Worm (Caenorhabditis elegans): ENCODE data around the gene ZK512.11.

DNA sequence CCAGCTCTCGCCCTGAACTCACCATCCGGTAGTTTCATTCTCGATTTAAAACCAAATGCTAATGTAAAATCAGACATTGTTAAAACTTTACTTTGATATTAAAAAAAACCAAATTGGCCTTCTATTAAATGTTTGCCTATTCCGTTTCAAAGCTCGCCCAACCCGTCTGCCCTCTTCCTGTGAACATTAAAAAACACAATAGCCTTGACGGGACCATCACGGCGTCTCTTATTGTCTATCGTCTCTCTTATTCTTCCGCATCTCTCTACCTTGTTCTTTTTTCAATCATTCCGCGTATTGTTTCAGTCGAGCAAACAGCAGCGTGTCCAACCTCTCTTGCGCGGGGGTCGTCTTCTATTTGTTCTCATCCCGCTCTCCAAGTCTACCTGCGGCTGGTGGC, 29.4 kb upstream of the ZK512.11 start, which contains the start of gene ZK512.1:
- TF ChIP-seq sea-1 (GFP tag; conservative IDR thresholded peaks at IDR 0.05) (no peak), ama-1 (optimal IDR thresholded peaks at IDR 0.05) (no peak), tbx-11 (GFP tag; IDR thresholded peaks at IDR 0.05) (no peak), flt-1 (GFP tag; IDR thresholded peaks at IDR 0.05) (no peak), scrt-1 (GFP tag; IDR thresholded peaks at IDR 0.05) (no peak), ceh-36 (tag; optimal IDR thresholded peaks at IDR 0.05) (no peak), B0310.2 (tag; optimal IDR thresholded peaks at IDR 0.05) (no peak), ets-7 (tag; optimal IDR thresholded peaks at IDR 0.05) (no peak), aly-1 (tag; optimal IDR thresholded peaks at IDR 0.05) (no peak), F13C5.2 (tag; optimal IDR thresholded peaks at IDR 0.05) (no peak), hmbx-1 (tag; optimal IDR thresholded peaks at IDR 0.05) (no peak)

Data from whole organism, early embryonic.